Fruit fly (Drosophila melanogaster) whole organism, prepupa: Measurements from ENCODE around the gene Ir8a.

Experiments used
- Blimp-1 ChIP-seq: fragments of 200-800 bp; sonication (Bioruptor generic); optimal IDR thresholded peaks from 3 replicates; lab custom pipeline; 2017; ENCODE audit warnings: missing biosample characterization, missing genetic modification characterization, mild to moderate bottlenecking, moderate library complexity, missing genetic modification reagents
- CG10631 ChIP-seq: fragments of 200-800 bp; sonication (Bioruptor generic); optimal IDR thresholded peaks from 2 replicates; lab custom pipeline; 2016; ENCODE audit warnings: missing biosample characterization, missing genetic modification characterization
- CG10669 ChIP-seq: fragments of 200-800 bp; sonication (Bioruptor generic); optimal IDR thresholded peaks from 3 replicates; lab custom pipeline; 2018; ENCODE audit warnings: missing biosample characterization, mild to moderate bottlenecking, missing genetic modification characterization, moderate library complexity
- CG11294 ChIP-seq: fragments of 200-800 bp; sonication (Bioruptor generic); IDR thresholded peaks from 2 replicates; pipeline ENCODE4 v1.3.6; 2022; ENCODE audit warnings: missing biosample characterization, missing genetic modification characterization
- CG11762 ChIP-seq: fragments of 200-800 bp; sonication (Bioruptor generic); optimal IDR thresholded peaks from 3 replicates; lab custom pipeline; 2016; ENCODE audit warnings: missing biosample characterization, missing genetic modification characterization; ENCODE audit not compliant: insufficient read depth
- CG11902 ChIP-seq: fragments of 200-800 bp; sonication (Bioruptor generic); optimal IDR thresholded peaks from 3 replicates; lab custom pipeline; 2016; ENCODE audit warnings: missing biosample characterization, missing genetic modification characterization
- CG15336 ChIP-seq: fragments of 200-800 bp; sonication (Bioruptor generic); IDR thresholded peaks from 2 replicates; pipeline ENCODE4 v1.3.6; 2022; ENCODE audit warnings: missing biosample characterization, missing genetic modification characterization
- CG1621 ChIP-seq: fragments of 200-800 bp; sonication (Bioruptor generic); optimal IDR thresholded peaks from 3 replicates; lab custom pipeline; 2018; ENCODE audit warnings: missing biosample characterization, mild to moderate bottlenecking, missing genetic modification characterization
- CG16779 ChIP-seq: fragments of 200-800 bp; sonication (Bioruptor generic); optimal IDR thresholded peaks from 3 replicates; lab custom pipeline; 2017; ENCODE audit warnings: missing biosample characterization, mild to moderate bottlenecking, missing genetic modification characterization
- CG3032 ChIP-seq: fragments of 200-800 bp; optimal IDR thresholded peaks from 2 replicates; lab custom pipeline; 2019; ENCODE audit warnings: missing biosample characterization, mild to moderate bottlenecking, missing genetic modification characterization, moderate library complexity
- CG31627 ChIP-seq: fragments of 200-800 bp; sonication (Bioruptor generic); optimal IDR thresholded peaks from 3 replicates; lab custom pipeline; 2016; ENCODE audit warnings: missing biosample characterization, missing genetic modification characterization
- CG32006 ChIP-seq: fragments of 200-800 bp; sonication (Bioruptor generic); optimal IDR thresholded peaks from 3 replicates; lab custom pipeline; 2017; ENCODE audit warnings: missing biosample characterization, mild to moderate bottlenecking, missing genetic modification characterization
- CG34406 ChIP-seq: fragments of 200-800 bp; sonication (Bioruptor generic); optimal IDR thresholded peaks from 3 replicates; lab custom pipeline; 2016; ENCODE audit warnings: missing biosample characterization, missing genetic modification characterization
- CG3919 ChIP-seq: fragments of 200-800 bp; sonication (Bioruptor generic); optimal IDR thresholded peaks from 3 replicates; lab custom pipeline; 2016; ENCODE audit warnings: missing biosample characterization, missing genetic modification characterization
- CG6163 ChIP-seq: fragments of 200-800 bp; sonication (Bioruptor generic); IDR thresholded peaks from 3 replicates; pipeline ENCODE4 v1.3.6; 2022; ENCODE audit warnings: missing biosample characterization, missing genetic modification characterization
- CG6276 ChIP-seq: fragments of 200-800 bp; sonication (Bioruptor generic); optimal IDR thresholded peaks from 2 replicates; lab custom pipeline; 2017; ENCODE audit warnings: missing biosample characterization, mild to moderate bottlenecking, missing genetic modification characterization
- CG6808 ChIP-seq: fragments of 200-800 bp; sonication (Bioruptor generic); optimal IDR thresholded peaks from 3 replicates; lab custom pipeline; 2017; ENCODE audit warnings: missing biosample characterization, missing genetic modification characterization, mild to moderate bottlenecking, moderate library complexity, missing genetic modification reagents
- CG6854 ChIP-seq: fragments of 200-800 bp; sonication (Bioruptor generic); optimal IDR thresholded peaks from 2 replicates; lab custom pipeline; 2017; ENCODE audit warnings: missing biosample characterization, mild to moderate bottlenecking, missing genetic modification characterization
- CG7368 ChIP-seq: fragments of 200-800 bp; sonication (Bioruptor generic); optimal IDR thresholded peaks from 3 replicates; lab custom pipeline; 2016; ENCODE audit warnings: missing biosample characterization, missing genetic modification characterization
- CG8119 ChIP-seq: fragments of 200-800 bp; sonication (Bioruptor generic); IDR thresholded peaks from 3 replicates; pipeline ENCODE4 v1.3.6; 2022; ENCODE audit warnings: missing biosample characterization, missing genetic modification characterization
- CG8319 ChIP-seq: fragments of 200-800 bp; sonication (Bioruptor generic); optimal IDR thresholded peaks from 3 replicates; lab custom pipeline; 2016; ENCODE audit warnings: missing biosample characterization, missing genetic modification characterization
- CG9139 ChIP-seq: fragments of 200-800 bp; sonication (Bioruptor generic); optimal IDR thresholded peaks from 3 replicates; lab custom pipeline; 2017; ENCODE audit warnings: missing biosample characterization, mild to moderate bottlenecking, missing genetic modification characterization
- Eip75B ChIP-seq: fragments of 200-800 bp; sonication (Bioruptor generic); optimal IDR thresholded peaks from 3 replicates; lab custom pipeline; 2016; ENCODE audit warnings: missing biosample characterization, missing genetic modification characterization
- Eip78C ChIP-seq: fragments of 200-800 bp; sonication (Bioruptor generic); peaks from one replicate; lab custom pipeline; 2016; ENCODE audit warnings: missing biosample characterization, missing genetic modification characterization
- Eip93F ChIP-seq: fragments of 200-800 bp; sonication (Bioruptor generic); optimal IDR thresholded peaks from 2 replicates; lab custom pipeline; 2016; ENCODE audit warnings: missing biosample characterization, mild to moderate bottlenecking, missing genetic modification characterization
- Ets21C ChIP-seq: fragments of 200-800 bp; sonication (Bioruptor generic); optimal IDR thresholded peaks from 3 replicates; lab custom pipeline; 2016; ENCODE audit warnings: missing biosample characterization, missing genetic modification characterization
- Ets96B ChIP-seq: fragments of 200-800 bp; optimal IDR thresholded peaks from 2 replicates; lab custom pipeline; 2019; ENCODE audit warnings: missing biosample characterization, mild to moderate bottlenecking, missing genetic modification characterization, moderate library complexity
- Gug ChIP-seq: fragments of 200-800 bp; sonication (Bioruptor generic); IDR thresholded peaks from 2 replicates; pipeline ENCODE4 v1.3.6; 2022; ENCODE audit warnings: missing biosample characterization, missing genetic modification characterization
- Hr39 ChIP-seq: fragments of 200-800 bp; sonication (Bioruptor generic); optimal IDR thresholded peaks from 2 replicates; lab custom pipeline; 2016; ENCODE audit warnings: missing biosample characterization, missing genetic modification characterization
- Hr4 ChIP-seq: fragments of 200-800 bp; sonication (Bioruptor generic); optimal IDR thresholded peaks from 3 replicates; lab custom pipeline; 2016; ENCODE audit warnings: missing biosample characterization, missing genetic modification characterization
- Smox ChIP-seq: fragments of 200-800 bp; sonication (Bioruptor generic); optimal IDR thresholded peaks from 3 replicates; lab custom pipeline; 2016; ENCODE audit warnings: missing biosample characterization, missing genetic modification characterization
- Sox14 ChIP-seq: fragments of 200-800 bp; sonication (Bioruptor generic); optimal IDR thresholded peaks from 3 replicates; lab custom pipeline; 2016; ENCODE audit warnings: missing biosample characterization, missing genetic modification characterization
- Sox15 ChIP-seq: fragments of 200-800 bp; sonication (Bioruptor generic); optimal IDR thresholded peaks from 3 replicates; lab custom pipeline; 2016; ENCODE audit warnings: missing biosample characterization, missing genetic modification characterization
- achi ChIP-seq: fragments of 200-800 bp; sonication (Bioruptor generic); optimal IDR thresholded peaks from 3 replicates; lab custom pipeline; 2016; ENCODE audit warnings: missing biosample characterization, missing genetic modification characterization
- acj6 ChIP-seq: fragments of 200-800 bp; sonication (Bioruptor generic); optimal IDR thresholded peaks from 3 replicates; lab custom pipeline; 2016; ENCODE audit warnings: missing biosample characterization, missing genetic modification characterization
- dsx ChIP-seq: fragments of 200-800 bp; optimal IDR thresholded peaks from 3 replicates; lab custom pipeline; 2019; ENCODE audit warnings: missing biosample characterization, mild to moderate bottlenecking, missing genetic modification characterization, moderate library complexity; ENCODE audit not compliant: poor library complexity, severe bottlenecking
- eg ChIP-seq: fragments of 200-800 bp; sonication (Bioruptor generic); IDR thresholded peaks from 3 replicates; pipeline ENCODE4 v1.3.6; 2022; ENCODE audit warnings: missing biosample characterization, missing genetic modification characterization
- esn ChIP-seq: fragments of 200-800 bp; sonication (Bioruptor generic); optimal IDR thresholded peaks from 2 replicates; lab custom pipeline; 2016; ENCODE audit warnings: missing biosample characterization, mild to moderate bottlenecking, missing genetic modification characterization, moderate library complexity
- fd59A ChIP-seq: fragments of 200-800 bp; sonication (Bioruptor generic); optimal IDR thresholded peaks from 2 replicates; lab custom pipeline; 2017; ENCODE audit warnings: missing biosample characterization, mild to moderate bottlenecking, missing genetic modification characterization, missing genetic modification reagents
- fd85E ChIP-seq: fragments of 200-800 bp; sonication (Bioruptor generic); optimal IDR thresholded peaks from 3 replicates; lab custom pipeline; 2016; ENCODE audit warnings: missing biosample characterization, missing genetic modification characterization
- lz ChIP-seq: fragments of 200-800 bp; sonication (Bioruptor generic); optimal IDR thresholded peaks from 3 replicates; lab custom pipeline; 2016; ENCODE audit warnings: missing biosample characterization, missing genetic modification characterization
- net ChIP-seq: fragments of 200-800 bp; sonication (Bioruptor generic); optimal IDR thresholded peaks from 3 replicates; lab custom pipeline; 2016; ENCODE audit warnings: missing biosample characterization, missing genetic modification characterization
- pdm3 ChIP-seq: fragments of 200-800 bp; sonication (Bioruptor generic); optimal IDR thresholded peaks from 3 replicates; lab custom pipeline; 2016; ENCODE audit warnings: missing biosample characterization, missing genetic modification characterization
- salr ChIP-seq, 2 experiments: fragments of 200-800 bp; sonication (Bioruptor generic); optimal IDR thresholded peaks; 3 replicates each; lab custom pipeline; 2016 to 2018; ENCODE audit warnings: missing biosample characterization in 2 of 2, missing genetic modification characterization in 2 of 2, mild to moderate bottlenecking in 1 of 2
- topi ChIP-seq: fragments of 200-800 bp; sonication (Bioruptor generic); optimal IDR thresholded peaks from 3 replicates; lab custom pipeline; 2016; ENCODE audit warnings: missing biosample characterization, missing genetic modification characterization
- vri ChIP-seq: fragments of 200-800 bp; sonication (Bioruptor generic); optimal IDR thresholded peaks from 3 replicates; lab custom pipeline; 2016; ENCODE audit warnings: missing biosample characterization, mild to moderate bottlenecking, missing genetic modification characterization

Ir8a gene

dm6 chrX:9255964-9256520, 19.7 kb upstream of the Ir8a start, which contains the start of gene ric8a (continued):
- TF ChIP-seq topi (GFP tag; lab: Kevin White, UChicago): no peak
- no peak for TF ChIP-seq fd85E

dm6 chrX:9255021-9255420, 18.6 kb upstream of the Ir8a start:
- TF ChIP-seq Eip78C (GFP tag; lab: Kevin White, UChicago) (peak; percentile 41), CG8119 (GFP tag; lab: Robert Waterston, UW) (no peak), esn (peak; percentile 11), lz (no peak)
- TF ChIP-seq, all 60 proteins: peak for 2

dm6 chrX:9252051-9252708, 15.8 kb upstream of the Ir8a start:
- TF ChIP-seq salr (GFP tag; optimal IDR thresholded peaks at IDR 0.05; lab: Kevin White, UChicago) (no peak), vri (GFP tag; lab: Kevin White, UChicago) (peak; percentile 13), Ets21C (no peak), CG34406 (GFP tag; lab: Kevin White, UChicago) (no peak), CG10631 (GFP tag; lab: Kevin White, UChicago) (no peak), eg (peak; percentile 68), achi (GFP tag; lab: Kevin White, UChicago) (no peak), CG6163 (GFP tag; lab: Robert Waterston, UW) (peak; percentile 57; the same call in 2 of the 3 replicates), CG3919 (GFP tag; lab: Kevin White, UChicago) (no peak), CG31627 (no peak), CG11762 (GFP tag; lab: Kevin White, UChicago) (no peak), net (GFP tag; lab: Kevin White, UChicago) (no peak), Hr39 (GFP tag; lab: Kevin White, UChicago) (no peak), CG16779 (tag; lab: Kevin White, UChicago) (no peak), Blimp-1 (GFP tag; lab: Kevin White, UChicago) (no peak), Sox14 (GFP tag; lab: Kevin White, UChicago) (peak; percentile 64), CG8119 (GFP tag; lab: Robert Waterston, UW) (peak; percentile 45), acj6 (GFP tag; lab: Kevin White, UChicago) (no peak), CG11294 (GFP tag; lab: Robert Waterston, UW) (peak; percentile 27; the same call in 1 of the 2 replicates), pdm3 (GFP tag; lab: Kevin White, UChicago) (peak; percentile 15), CG15336 (GFP tag; lab: Robert Waterston, UW) (peak; percentile 41; the same call in 1 of the 2 replicates), CG32006 (GFP tag; lab: Kevin White, UChicago) (peak; percentile 20), dsx (GFP tag; lab: Kevin White, UChicago) (peak; percentile 13), Gug (GFP tag; lab: Robert Waterston, UW) (no peak; the same call in 1 of the 2 replicates), Sox15 (GFP tag; lab: Kevin White, UChicago) (no peak), Smox (GFP tag; lab: Kevin White, UChicago) (no peak), CG6854 (GFP tag; lab: Kevin White, UChicago) (no peak), esn (no peak), Ets96B (tag; lab: Kevin White, UChicago) (no peak), Eip78C (GFP tag; lab: Kevin White, UChicago) (peak; percentile 53), CG10669 (GFP tag; lab: Kevin White, UChicago) (no peak), CG7368 (no peak), CG3032 (tag; lab: Kevin White, UChicago) (no peak), CG6808 (GFP tag; lab: Kevin White, UChicago) (peak; percentile 34), Eip75B (GFP tag; lab: Kevin White, UChicago) (no peak), CG11902 (GFP tag; lab: Kevin White, UChicago) (no peak), CG6276 (no peak), Eip93F (GFP tag; lab: Kevin White, UChicago) (no peak), Hr4 (no peak), CG1621 (peak; percentile 42), CG8319 (no peak), CG9139 (peak; percentile 46), fd59A (GFP tag; lab: Kevin White, UChicago) (no peak), topi (GFP tag; lab: Kevin White, UChicago) (peak; percentile 12)
